Fruit fly (Drosophila melanogaster) Kc167 (cell line): ENCODE data around the gene feo.

ENCODE experiments used
- Sin3A ChIP-seq: fragments of >200 bp; optimal IDR thresholded peaks from 2 replicates; lab custom pipeline; 2018; ENCODE audit warnings: missing external identifiers
- h ChIP-seq: fragments of >200 bp; optimal IDR thresholded peaks from 3 replicates; lab custom pipeline; 2018; ENCODE audit warnings: missing external identifiers
- insv ChIP-seq: fragments of >200 bp; optimal IDR thresholded peaks from 3 replicates; lab custom pipeline; 2018; ENCODE audit warnings: missing external identifiers
- psq ChIP-seq: fragments of >200 bp; optimal IDR thresholded peaks from 2 replicates; lab custom pipeline; 2017; ENCODE audit warnings: missing external identifiers
- ttk ChIP-seq: sonication (Bioruptor generic); optimal IDR thresholded peaks from 2 replicates; lab custom pipeline; 2017; ENCODE audit warnings: missing external identifiers

DNA sequence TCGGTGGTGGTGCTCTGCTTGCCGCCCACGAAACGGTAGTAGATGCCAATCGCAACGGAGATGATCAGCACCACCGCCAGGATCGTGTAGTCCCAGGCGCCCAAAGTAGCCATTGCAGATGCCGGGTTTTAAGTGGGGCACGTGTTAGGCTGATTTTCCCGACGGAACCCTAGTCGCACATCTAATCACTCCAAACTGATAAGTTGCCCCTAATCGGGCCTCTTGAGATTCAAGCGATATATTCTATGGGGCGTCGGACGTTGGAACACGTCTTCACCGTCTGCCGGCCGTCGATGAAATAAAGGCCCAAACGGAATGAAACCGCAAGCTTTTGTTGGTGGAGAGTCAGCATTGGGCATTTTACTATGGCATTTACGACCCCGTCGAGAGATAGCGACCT lies 9.9 kb downstream of the feo start, which contains the start of gene CG32669:
- TF ChIP-seq h (no peak), Sin3A (lab: Kevin White, UChicago) (no peak), ttk (lab: Kevin White, UChicago) (no peak), psq (lab: Kevin White, UChicago) (no peak), insv (no peak)
